Worm (Caenorhabditis elegans) whole organism, L3 larva: ENCODE results near the gene hsp-12.6.

ENCODE experiments used
- R02D3.7 ChIP-seq: fragments of 150-350 bp; optimal IDR thresholded peaks from 2 replicates; lab custom pipeline; 2014; ENCODE audit warnings: missing biosample characterization, missing genetic modification characterization
- aly-2 ChIP-seq: fragments of 150-350 bp; optimal IDR thresholded peaks from 2 replicates; lab custom pipeline; 2014; ENCODE audit warnings: missing biosample characterization, missing genetic modification characterization
- ceh-28 ChIP-seq: fragments of 150-350 bp; optimal IDR thresholded peaks from 2 replicates; lab custom pipeline; 2014; ENCODE audit warnings: missing biosample characterization, missing genetic modification reagents, missing genetic modification characterization
- ceh-82 ChIP-seq: fragments of 150-350 bp; optimal IDR thresholded peaks from 2 replicates; lab custom pipeline; 2014; ENCODE audit warnings: missing biosample characterization, missing genetic modification characterization
- ceh-9 ChIP-seq: sonication (generic microtip); optimal IDR thresholded peaks from 2 replicates; lab custom pipeline; 2018; ENCODE audit warnings: missing biosample characterization, missing genetic modification characterization
- daf-12 ChIP-seq: fragments of 150-350 bp; optimal IDR thresholded peaks from 2 replicates; lab custom pipeline; 2014; ENCODE audit warnings: missing biosample characterization, missing genetic modification reagents, missing genetic modification characterization
- egl-5 ChIP-seq: fragments of 150-350 bp; optimal IDR thresholded peaks from 2 replicates; lab custom pipeline; 2017; ENCODE audit warnings: missing biosample characterization, missing genetic modification reagents, missing genetic modification characterization, inconsistent platforms
- elt-1 ChIP-seq: fragments of 150-350 bp; optimal IDR thresholded peaks from 2 replicates; lab custom pipeline; 2014; ENCODE audit warnings: missing biosample characterization, missing genetic modification characterization
- elt-2 ChIP-seq: sonication (generic microtip); optimal IDR thresholded peaks from 2 replicates; lab custom pipeline; 2016; ENCODE audit warnings: missing genetic modification reagents, mild to moderate bottlenecking, missing genetic modification characterization, missing compliant biosample characterization
- elt-3 ChIP-seq, 3 experiments: fragments of 150-350 bp in 1 of 3; sonication (generic microtip) in 2 of 3; optimal IDR thresholded peaks; 2 replicates in 2 of 3; 4 replicates in 1 of 3; lab custom pipeline; 2014 to 2017; ENCODE audit warnings: missing biosample characterization in 3 of 3, missing genetic modification characterization in 3 of 3
- eor-1 ChIP-seq, 2 experiments: fragments of 150-350 bp; optimal IDR thresholded peaks; 2 replicates each; lab custom pipeline; 2014 to 2018; ENCODE audit warnings: missing biosample characterization in 2 of 2, missing genetic modification characterization in 2 of 2
- fkh-2 ChIP-seq: fragments of 150-350 bp; optimal IDR thresholded peaks from 2 replicates; lab custom pipeline; 2014; ENCODE audit warnings: missing biosample characterization, missing genetic modification reagents, missing genetic modification characterization
- hmg-11 ChIP-seq: sonication (generic microtip); optimal IDR thresholded peaks from 2 replicates; lab custom pipeline; 2016; ENCODE audit warnings: missing genetic modification characterization, missing compliant biosample characterization
- jun-1 ChIP-seq: fragments of 150-350 bp; optimal IDR thresholded peaks from 2 replicates; lab custom pipeline; 2014; ENCODE audit warnings: missing biosample characterization, missing genetic modification reagents, missing genetic modification characterization
- lin-15B ChIP-seq: fragments of 150-350 bp; optimal IDR thresholded peaks from 2 replicates; lab custom pipeline; 2014; ENCODE audit warnings: missing biosample characterization, missing genetic modification characterization
- lin-39 ChIP-seq: fragments of 150-350 bp; optimal IDR thresholded peaks from 2 replicates; lab custom pipeline; 2018; ENCODE audit warnings: missing biosample characterization, missing genetic modification reagents, missing genetic modification characterization
- lsy-12 ChIP-seq: sonication (generic microtip); optimal IDR thresholded peaks from 2 replicates; lab custom pipeline; 2016; ENCODE audit warnings: mild to moderate bottlenecking, missing genetic modification characterization, missing compliant biosample characterization
- mdl-1 ChIP-seq: fragments of 150-350 bp; optimal IDR thresholded peaks from 2 replicates; lab custom pipeline; 2014; ENCODE audit warnings: missing biosample characterization, missing genetic modification characterization
- nfya-1 ChIP-seq: sonication (generic microtip); optimal IDR thresholded peaks from 2 replicates; lab custom pipeline; 2017; ENCODE audit warnings: missing genetic modification characterization, mild to moderate bottlenecking, missing compliant biosample characterization, antibody characterized with exemption, moderate library complexity; ENCODE audit not compliant: insufficient read depth
- nhr-12 ChIP-seq: fragments of 150-350 bp; optimal IDR thresholded peaks from 2 replicates; lab custom pipeline; 2014; ENCODE audit warnings: missing biosample characterization, missing genetic modification characterization
- nhr-23 ChIP-seq: fragments of 150-350 bp; optimal IDR thresholded peaks from 2 replicates; lab custom pipeline; 2014; ENCODE audit warnings: missing biosample characterization, missing genetic modification reagents, missing genetic modification characterization
- nhr-237 ChIP-seq: fragments of 150-350 bp; optimal IDR thresholded peaks from 2 replicates; lab custom pipeline; 2014; ENCODE audit warnings: missing biosample characterization, missing genetic modification characterization
- nhr-25 ChIP-seq: sonication (generic microtip); optimal IDR thresholded peaks from 2 replicates; lab custom pipeline; 2017; ENCODE audit warnings: missing biosample characterization, missing genetic modification characterization
- nhr-28 ChIP-seq: fragments of 150-350 bp; optimal IDR thresholded peaks from 2 replicates; lab custom pipeline; 2014; ENCODE audit warnings: missing biosample characterization, missing genetic modification characterization
- nhr-43 ChIP-seq: sonication (generic microtip); optimal IDR thresholded peaks from 2 replicates; lab custom pipeline; 2016; ENCODE audit warnings: mild to moderate bottlenecking, missing genetic modification characterization, missing compliant biosample characterization; ENCODE audit not compliant: poor library complexity, severe bottlenecking
- nhr-67 ChIP-seq: fragments of 150-350 bp; optimal IDR thresholded peaks from 2 replicates; lab custom pipeline; 2014; ENCODE audit warnings: missing biosample characterization, missing genetic modification characterization
- nhr-76 ChIP-seq: fragments of 150-350 bp; sonication (generic microtip); optimal IDR thresholded peaks from 5 replicates; lab custom pipeline; 2014; ENCODE audit warnings: missing biosample characterization, missing genetic modification characterization
- nhr-77 ChIP-seq: fragments of 150-350 bp; optimal IDR thresholded peaks from 2 replicates; lab custom pipeline; 2014; ENCODE audit warnings: missing biosample characterization, missing genetic modification characterization
- pha-4 ChIP-seq: fragments of 150-350 bp; optimal IDR thresholded peaks from 2 replicates; lab custom pipeline; 2014; ENCODE audit warnings: missing biosample characterization, missing genetic modification reagents, missing genetic modification characterization
- pqm-1 ChIP-seq: fragments of 150-350 bp; optimal IDR thresholded peaks from 2 replicates; lab custom pipeline; 2017; ENCODE audit warnings: missing biosample characterization, missing genetic modification characterization, inconsistent platforms
- sea-2 ChIP-seq: fragments of 150-350 bp; sonication (generic microtip); optimal IDR thresholded peaks from 4 replicates; lab custom pipeline; 2014; ENCODE audit warnings: missing biosample characterization, missing genetic modification reagents, missing genetic modification characterization
- skn-1 ChIP-seq: fragments of 150-350 bp; optimal IDR thresholded peaks from 2 replicates; lab custom pipeline; 2014; ENCODE audit warnings: missing biosample characterization, missing genetic modification characterization
- tbx-2 ChIP-seq: sonication (generic microtip); optimal IDR thresholded peaks from 2 replicates; lab custom pipeline; 2016; ENCODE audit warnings: mild to moderate bottlenecking, missing genetic modification characterization, missing compliant biosample characterization
- unc-39 ChIP-seq: sonication (generic microtip); optimal IDR thresholded peaks from 4 replicates; lab custom pipeline; 2017; ENCODE audit warnings: missing biosample characterization, missing genetic modification characterization
- unc-62 ChIP-seq: fragments of 150-350 bp; sonication (generic microtip); optimal IDR thresholded peaks from 4 replicates; lab custom pipeline; 2014; ENCODE audit warnings: missing biosample characterization, missing genetic modification reagents, missing genetic modification characterization
- zag-1 ChIP-seq: fragments of 150-350 bp; optimal IDR thresholded peaks from 2 replicates; lab custom pipeline; 2014; ENCODE audit warnings: missing biosample characterization, missing genetic modification characterization
- ztf-11 ChIP-seq: fragments of 150-350 bp; optimal IDR thresholded peaks from 2 replicates; lab custom pipeline; 2014; ENCODE audit warnings: missing biosample characterization, missing genetic modification characterization
- ztf-4 ChIP-seq: fragments of 150-350 bp; optimal IDR thresholded peaks from 2 replicates; lab custom pipeline; 2014; ENCODE audit warnings: missing biosample characterization, missing genetic modification characterization

hsp-12.6 gene

DNA sequence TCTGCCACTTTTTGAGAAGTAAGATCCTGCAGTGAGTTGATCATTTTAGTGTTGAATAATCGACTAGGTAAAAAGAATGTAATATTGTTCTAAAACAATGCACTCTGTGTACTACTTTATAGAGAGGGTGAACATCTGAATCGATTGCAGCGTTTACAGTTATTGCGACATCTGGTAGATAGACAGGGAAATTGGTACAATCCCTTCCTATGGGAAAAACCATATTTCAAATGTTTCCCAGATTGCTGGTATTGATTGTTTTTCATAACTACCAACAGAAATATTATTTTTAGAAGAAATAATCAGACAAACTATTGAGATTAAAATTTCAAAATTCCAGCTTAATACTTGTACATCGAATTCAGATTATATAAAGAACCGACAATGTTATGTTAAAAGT is 38.0 kb upstream of the hsp-12.6 start, which contains the start of gene gadr-2:
TSS of gene gadr-2 (minus strand) at position 101 of the 400 bp plus-strand sequence.
- TF ChIP-seq elt-1 (tag; lab: Kevin White, UChicago) (no peak), nhr-25 (tag; lab: Kevin White, UChicago) (no peak), lin-15B (tag; lab: Kevin White, UChicago) (no peak), nhr-28 (no peak), ztf-11 (no peak), zag-1 (no peak), aly-2 (tag; lab: Kevin White, UChicago) (no peak), nhr-23 (tag; lab: Kevin White, UChicago) (no peak), nhr-12 (no peak)

DNA sequence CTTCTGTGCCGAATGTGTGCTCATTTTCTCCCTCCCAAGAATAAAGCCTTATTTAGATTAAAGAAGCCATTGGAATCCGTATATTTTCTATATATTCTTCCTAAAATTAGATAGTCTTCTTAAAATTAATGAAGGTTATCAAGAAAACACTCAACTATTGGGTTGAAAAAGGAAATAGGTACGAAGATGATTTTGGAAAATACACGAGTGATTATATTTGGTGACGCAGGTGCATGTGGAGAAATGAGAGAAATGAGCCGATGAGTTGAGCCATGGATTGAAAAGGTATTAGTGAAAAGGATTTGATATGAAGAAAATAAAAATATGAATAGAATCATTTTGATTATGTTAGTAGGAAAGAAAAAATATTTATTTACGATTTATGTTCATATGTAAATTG is 33.9 kb upstream of the hsp-12.6 start, which contains the start of gene cng-3:
TSS of gene cng-3 (minus strand) at position 102 of the 400 bp plus-strand sequence.
- TF ChIP-seq elt-2 (no peak), nhr-77 (tag; lab: Kevin White, UChicago) (no peak), eor-1 (tag; optimal IDR thresholded peaks at IDR 0.05; lab: Kevin White, UChicago) (no peak), fkh-2 (tag; lab: Kevin White, UChicago) (no peak), zag-1 (no peak)

DNA sequence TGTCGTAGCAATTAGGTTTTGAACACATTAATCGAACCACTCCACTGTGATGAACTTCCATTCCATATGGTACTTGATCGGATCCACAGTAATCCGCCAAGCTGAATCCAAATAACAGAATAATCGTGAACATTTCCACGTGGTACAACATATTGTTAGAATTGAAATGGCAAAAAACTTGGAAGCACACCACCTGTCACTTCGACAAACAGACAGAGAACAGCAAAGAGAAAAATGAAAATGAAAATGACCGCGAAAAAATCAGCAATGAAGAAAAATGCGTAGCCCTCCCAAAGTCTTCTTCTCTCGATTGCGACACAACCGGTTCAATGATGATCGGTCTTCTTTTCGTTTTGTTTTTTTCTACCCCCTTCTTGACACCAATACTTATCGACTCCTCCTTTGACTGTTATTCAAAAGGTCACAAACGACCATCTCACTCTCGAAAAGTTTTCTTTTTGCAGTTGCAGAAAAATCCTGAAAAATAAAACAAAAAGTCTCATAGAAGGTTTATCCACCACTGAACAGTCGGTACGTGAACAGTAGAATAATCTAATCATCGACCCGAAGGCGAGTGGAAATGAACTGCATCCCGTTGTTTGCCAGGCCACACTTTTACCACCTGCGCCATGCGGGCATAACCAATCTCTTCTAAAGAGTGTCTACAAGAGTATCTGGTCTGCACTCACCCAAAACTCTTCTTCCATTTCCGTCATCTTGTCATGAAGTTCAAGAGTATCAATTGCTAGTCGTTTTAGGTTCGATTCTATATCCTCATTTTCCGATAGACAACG is 30.3 kb upstream of the hsp-12.6 start, which contains the start of gene wrt-3:
TSS of gene wrt-3 (minus strand) at position 322 of the 794 bp plus-strand sequence.
- peak; percentile 65 for TF ChIP-seq lin-39 (tag; lab: Kevin White, UChicago)
- TF ChIP-seq sea-2 (GFP tag; lab: Kevin White, UChicago) = no peak
- TF ChIP-seq ztf-4 = no peak
- TF ChIP-seq pha-4 (tag; lab: Kevin White, UChicago) = no peak
- no peak for TF ChIP-seq unc-62 (GFP tag; lab: Kevin White, UChicago)
- TF ChIP-seq skn-1 (tag; lab: Kevin White, UChicago) = no peak
- peak; percentile 12 for TF ChIP-seq jun-1 (tag; lab: Kevin White, UChicago)
- no peak for TF ChIP-seq tbx-2 (tag; lab: Kevin White, UChicago)
- TF ChIP-seq lsy-12 (tag; lab: Kevin White, UChicago) = peak; percentile 59
- TF ChIP-seq mdl-1 (tag; lab: Kevin White, UChicago) = no peak
- no peak for TF ChIP-seq nhr-23 (tag; lab: Kevin White, UChicago)
- no peak for TF ChIP-seq ceh-9 (tag; lab: Kevin White, UChicago)
- TF ChIP-seq hmg-11 (tag; lab: Kevin White, UChicago) = no peak
- peak; percentile 46 for TF ChIP-seq pqm-1 (tag; lab: Kevin White, UChicago)
- TF ChIP-seq elt-2 = peak; percentile 46
- no peak for TF ChIP-seq nhr-67 (tag; lab: Kevin White, UChicago)
- TF ChIP-seq fkh-2 (tag; lab: Kevin White, UChicago) = no peak
- no peak for TF ChIP-seq nhr-28
- TF ChIP-seq elt-1 (tag; lab: Kevin White, UChicago) = no peak
- no peak for TF ChIP-seq nhr-76 (tag; lab: Kevin White, UChicago)
- no peak for TF ChIP-seq daf-12 (tag; lab: Kevin White, UChicago)
- TF ChIP-seq ceh-82 (tag; lab: Kevin White, UChicago) = no peak
- no peak for TF ChIP-seq nfya-1 (tag; lab: Kevin White, UChicago)
- peak; percentile 4 for TF ChIP-seq R02D3.7 (tag; lab: Kevin White, UChicago)
- peak in 1 of 3 experiments; percentile 68 for TF ChIP-seq elt-3 (tag; optimal IDR thresholded peaks at IDR 0.05; lab: Kevin White, UChicago)
- TF ChIP-seq nhr-43 = peak; percentile 89
- no peak for TF ChIP-seq nhr-237
- no peak for TF ChIP-seq egl-5
- TF ChIP-seq aly-2 (tag; lab: Kevin White, UChicago) = no peak
- no peak for TF ChIP-seq ztf-11
- TF ChIP-seq nhr-25 (tag; lab: Kevin White, UChicago) = peak; percentile 33
- no peak for TF ChIP-seq unc-39 (tag; lab: Kevin White, UChicago)
- TF ChIP-seq ceh-28 = no peak
- TF ChIP-seq zag-1 = no peak
